Worm (Caenorhabditis elegans): ENCODE measurements around the gene T19C3.2.

- TF ChIP-seq snpc-4 (tag; optimal IDR thresholded peaks at IDR 0.05) (no peak), fos-1 (tag; optimal IDR thresholded peaks at IDR 0.05) (no peak), nhr-28 (tag; optimal IDR thresholded peaks at IDR 0.05) (no peak), unc-62 (GFP tag; optimal IDR thresholded peaks at IDR 0.05) (no peak), egl-27 (tag; optimal IDR thresholded peaks at IDR 0.05) (no peak), jun-1 (tag; optimal IDR thresholded peaks at IDR 0.05) (no peak), ama-1 (optimal IDR thresholded peaks at IDR 0.05) (no peak), pha-4 (tag; optimal IDR thresholded peaks at IDR 0.05) (no peak), nhr-67 (tag; optimal IDR thresholded peaks at IDR 0.05) (no peak), nhr-76 (tag; optimal IDR thresholded peaks at IDR 0.05) (no peak), unc-39 (tag; optimal IDR thresholded peaks at IDR 0.05) (no peak), nhr-237 (tag; optimal IDR thresholded peaks at IDR 0.05) (no peak), nhr-12 (tag; optimal IDR thresholded peaks at IDR 0.05) (no peak)
These were observed 48.6 kb downstream of the T19C3.2 start for ce11 chrIII:568815-569214.
